Fruit fly (Drosophila melanogaster) whole organism, wandering third instar larva: Measurements from ENCODE around the gene CG7810.

Experiments
- Hr83 ChIP-seq: fragments of 200-300 bp; sonication (Bioruptor generic); optimal IDR thresholded peaks from 2 replicates; lab custom pipeline; 2016; ENCODE audit warnings: missing biosample characterization, mild to moderate bottlenecking, missing genetic modification characterization, moderate library complexity; ENCODE audit not compliant: poor library complexity, severe bottlenecking
- Jra ChIP-seq: sonication (Bioruptor generic); optimal IDR thresholded peaks from 2 replicates; lab custom pipeline; 2016; ENCODE audit warnings: missing biosample characterization, missing genetic modification characterization
- Rel ChIP-seq, 2 experiments: fragments of 200-800 bp; sonication (Bioruptor generic) in 1 of 2; optimal IDR thresholded peaks; 2 replicates in 1 of 2; 3 replicates in 1 of 2; lab custom pipeline; 2016 to 2019; ENCODE audit warnings: mild to moderate bottlenecking in 2 of 2, missing biosample characterization in 2 of 2, missing genetic modification characterization in 2 of 2, moderate library complexity in 1 of 2
- lola ChIP-seq: fragments of >200 bp; optimal IDR thresholded peaks from 2 replicates; lab custom pipeline; 2017; ENCODE audit warnings: missing biosample characterization, missing genetic modification characterization
- pan ChIP-seq: fragments of >200 bp; optimal IDR thresholded peaks from 2 replicates; lab custom pipeline; 2017

DNA sequence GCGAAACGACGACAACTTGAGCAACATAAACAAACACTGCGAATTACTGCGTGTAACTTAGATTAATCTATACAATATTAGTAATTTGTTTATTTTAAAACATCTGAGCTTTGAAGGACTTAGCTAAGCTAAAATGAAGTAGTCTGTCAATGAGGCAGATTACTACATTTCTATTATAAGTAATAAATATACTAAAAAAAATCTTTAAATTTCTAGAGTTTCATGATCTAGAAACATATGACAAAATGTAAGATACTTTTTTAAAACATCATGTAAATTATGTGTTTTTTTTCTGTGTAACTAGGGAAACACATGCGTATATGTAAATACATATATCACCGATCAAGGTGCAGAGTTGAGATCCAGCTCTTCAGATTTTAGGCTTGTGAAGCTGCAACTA is 44.9 kb downstream of the CG7810 start:
- TF ChIP-seq Jra, result no peak
- no peak for TF ChIP-seq Rel (GFP tag; optimal IDR thresholded peaks at IDR 0.05; lab: Kevin White, UChicago)
- no peak for TF ChIP-seq Rel (tag; optimal IDR thresholded peaks at IDR 0.05; lab: Kevin White, UChicago)
- TF ChIP-seq lola, result no peak
- TF ChIP-seq pan (lab: Kevin White, UChicago), result no peak
- no peak for TF ChIP-seq Hr83
